Worm (Caenorhabditis elegans) whole organism, L4/young adult: ENCODE data around the gene C47D12.2.

Experiments used
- W03F9.2 ChIP-seq: fragments of 150-350 bp; optimal IDR thresholded peaks from 2 replicates; lab custom pipeline; 2014; ENCODE audit warnings: missing biosample characterization, missing genetic modification characterization
- dao-5 ChIP-seq: sonication (generic microtip); optimal IDR thresholded peaks from 2 replicates; lab custom pipeline; 2016; ENCODE audit warnings: missing genotype, missing genetic modification characterization, moderate library complexity, missing compliant biosample characterization
- him-1 ChIP-seq: sonication (generic microtip); optimal IDR thresholded peaks from 2 replicates; lab custom pipeline; 2016; ENCODE audit warnings: missing genotype, missing genetic modification reagents, missing genetic modification characterization, missing compliant biosample characterization

DNA sequence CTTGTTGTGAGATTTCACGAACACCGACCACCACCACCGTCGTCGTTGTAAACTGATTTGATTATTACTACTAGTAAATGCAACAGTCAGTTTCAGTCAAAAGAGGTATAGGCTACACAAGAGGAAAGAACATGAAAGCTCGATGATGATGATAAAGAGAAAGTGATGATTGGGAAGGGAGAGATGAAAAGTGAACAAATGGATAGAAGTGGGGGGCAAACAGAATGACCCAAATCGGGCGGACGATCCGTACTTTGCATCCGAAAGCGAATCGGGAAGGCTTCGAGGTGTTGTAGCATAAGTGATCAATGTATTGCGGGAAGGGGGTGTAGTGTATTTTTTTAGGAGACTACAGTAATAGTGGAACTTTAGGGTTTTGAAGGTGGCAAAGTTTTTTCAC lies 34.7 kb downstream of the C47D12.2 start:
- TF ChIP-seq W03F9.2 (tag; lab: Kevin White, UChicago) (no peak), dao-5 (tag; lab: Kevin White, UChicago) (no peak), him-1 (tag; lab: Kevin White, UChicago) (no peak)
